Worm (Caenorhabditis elegans) whole organism, L3 larva: ENCODE measurements around the gene srx-59.

Experiments
- elt-3 ChIP-seq, 3 experiments: fragments of 150-350 bp in 1 of 3; sonication (generic microtip) in 2 of 3; optimal IDR thresholded peaks; 2 replicates in 2 of 3; 4 replicates in 1 of 3; lab custom pipeline; 2014 to 2017; ENCODE audit warnings: missing biosample characterization in 3 of 3, missing genetic modification characterization in 3 of 3
- nfya-1 ChIP-seq: sonication (generic microtip); optimal IDR thresholded peaks from 2 replicates; lab custom pipeline; 2017; ENCODE audit warnings: missing genetic modification characterization, mild to moderate bottlenecking, missing compliant biosample characterization, antibody characterized with exemption, moderate library complexity; ENCODE audit not compliant: insufficient read depth
- nhr-25 ChIP-seq: sonication (generic microtip); optimal IDR thresholded peaks from 2 replicates; lab custom pipeline; 2017; ENCODE audit warnings: missing biosample characterization, missing genetic modification characterization
- pha-4 ChIP-seq: fragments of 150-350 bp; optimal IDR thresholded peaks from 2 replicates; lab custom pipeline; 2014; ENCODE audit warnings: missing biosample characterization, missing genetic modification reagents, missing genetic modification characterization
- unc-62 ChIP-seq: fragments of 150-350 bp; sonication (generic microtip); optimal IDR thresholded peaks from 4 replicates; lab custom pipeline; 2014; ENCODE audit warnings: missing biosample characterization, missing genetic modification reagents, missing genetic modification characterization

DNA sequence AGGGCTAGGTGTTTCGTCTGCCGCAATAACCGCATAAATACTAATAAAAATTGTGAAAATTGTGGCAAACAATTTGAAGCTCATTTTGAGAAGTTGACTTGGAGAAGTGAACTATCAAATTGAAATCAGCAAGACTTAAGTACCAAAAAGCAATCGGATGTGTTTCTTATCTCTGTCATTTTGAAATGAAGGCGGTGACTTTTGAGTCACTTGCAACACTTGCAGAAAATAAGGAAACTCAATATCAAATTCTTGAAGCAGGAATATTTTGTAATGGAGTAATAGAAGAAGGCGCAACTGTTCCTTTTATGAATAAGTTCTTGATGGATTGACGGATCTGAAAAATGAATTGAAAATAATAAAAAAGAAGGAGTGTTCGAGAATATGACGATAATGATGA lies 20.4 kb upstream of the srx-59 start, which contains the start of gene T07H8.11:
- TF ChIP-seq pha-4 (tag; lab: Kevin White, UChicago) = no peak
- no peak for TF ChIP-seq unc-62
- no peak for TF ChIP-seq nfya-1 (tag; lab: Kevin White, UChicago)
- TF ChIP-seq nhr-25 = no peak
- TF ChIP-seq elt-3 (tag; optimal IDR thresholded peaks at IDR 0.05; lab: Kevin White, UChicago) = no peak
